Fruit fly (Drosophila melanogaster) whole organism: ENCODE measurements around the gene kek4.

Source experiments
- Dll ChIP-seq: fragments of >200 bp; optimal IDR thresholded peaks from 2 replicates; lab custom pipeline; 2017
- EcR ChIP-seq, 2 experiments: fragments of >200 bp; optimal IDR thresholded peaks; 2 replicates each; lab custom pipeline; 2017; ENCODE audit warnings: missing biosample characterization in 2 of 2, missing genetic modification characterization in 2 of 2, missing genetic modification reagents in 2 of 2

DNA sequence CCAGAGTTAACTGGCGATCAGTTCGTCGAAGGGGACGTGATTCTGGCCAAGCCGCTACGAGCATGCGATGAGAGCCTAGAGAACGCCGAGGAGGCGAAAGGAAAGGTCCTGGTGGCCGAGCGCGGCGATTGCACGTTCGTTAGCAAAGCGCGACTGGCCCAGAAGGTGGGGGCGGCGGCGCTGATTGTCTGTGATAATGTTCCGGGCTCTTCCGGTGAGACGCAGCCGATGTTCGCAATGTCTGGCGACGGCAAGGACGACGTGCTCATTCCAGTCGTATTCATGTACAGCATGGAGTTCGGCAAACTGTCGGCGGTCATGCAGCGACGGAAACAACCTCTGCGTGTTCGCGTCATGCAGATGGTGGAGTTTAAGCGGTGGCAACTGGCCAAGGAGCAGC lies 19.3 kb downstream of the kek4 start:
- no peak for TF ChIP-seq Dll (lab: Kevin White, UChicago)
- no peak for TF ChIP-seq EcR (GFP tag; optimal IDR thresholded peaks at IDR 0.05; lab: Kevin White, UChicago)
